Fruit fly (Drosophila melanogaster): ENCODE results near the gene baz.

Gene baz

DNA sequence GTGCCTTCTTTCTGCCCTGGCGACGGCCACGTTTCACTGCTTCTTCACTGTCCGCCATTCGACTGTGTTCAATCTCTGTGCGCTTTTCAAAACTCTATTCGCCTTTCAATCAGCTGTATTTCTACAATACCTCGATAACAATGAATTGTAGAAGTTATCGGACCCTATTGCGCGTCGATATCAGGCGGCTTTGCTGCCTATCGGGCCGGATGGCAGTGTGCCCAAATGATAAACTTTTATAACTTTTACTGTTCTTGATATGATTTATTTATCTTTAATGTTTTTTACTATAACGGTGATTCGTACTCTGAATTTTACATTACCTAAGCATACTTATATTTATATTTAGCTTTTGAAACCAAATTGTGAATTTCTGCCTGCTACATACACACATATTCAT is 85.0 kb downstream of the baz start, which contains the start of gene CG8915 (continued):
- TF ChIP-seq CG18599 (GFP tag; optimal IDR thresholded peaks at IDR 0.05), result no peak
- TF ChIP-seq az2 (GFP tag; optimal IDR thresholded peaks at IDR 0.05), result no peak
- no peak for TF ChIP-seq slbo (GFP tag; IDR thresholded peaks at IDR 0.05)
- TF ChIP-seq Side (GFP tag; optimal IDR thresholded peaks at IDR 0.05), result no peak
- no peak for TF ChIP-seq CG9876 (GFP tag; optimal IDR thresholded peaks at IDR 0.05)
- TF ChIP-seq B-H1 (GFP tag; IDR thresholded peaks at IDR 0.05), result no peak
- TF ChIP-seq sug (tag; optimal IDR thresholded peaks at IDR 0.05), result no peak
- TF ChIP-seq CTCF (GFP tag; optimal IDR thresholded peaks at IDR 0.05), result no peak
- TF ChIP-seq CG8924 (tag; optimal IDR thresholded peaks at IDR 0.05), result no peak
- TF ChIP-seq Gug (GFP tag; IDR thresholded peaks at IDR 0.05), result no peak
- TF ChIP-seq CG33213 (GFP tag; optimal IDR thresholded peaks at IDR 0.05), result no peak
- peak; percentile 30 for TF ChIP-seq CG14710 (tag; optimal IDR thresholded peaks at IDR 0.05)
- TF ChIP-seq Hr51 (GFP tag; optimal IDR thresholded peaks at IDR 0.05), result no peak
- no peak for TF ChIP-seq HHEX (GFP tag; optimal IDR thresholded peaks at IDR 0.05)
- TF ChIP-seq gfzf (GFP tag; optimal IDR thresholded peaks at IDR 0.05), result peak; percentile 53
- no peak for TF ChIP-seq CG10366 (GFP tag; IDR thresholded peaks at IDR 0.05)
- no peak for TF ChIP-seq CG1792 (GFP tag; optimal IDR thresholded peaks at IDR 0.05)
- peak; percentile 16 for TF ChIP-seq CG17186 (GFP tag; optimal IDR thresholded peaks at IDR 0.05)
- no peak for TF ChIP-seq CG16815 (GFP tag; optimal IDR thresholded peaks at IDR 0.05)
- TF ChIP-seq CG4404 (GFP tag; IDR thresholded peaks at IDR 0.05), result no peak
- TF ChIP-seq CG5953 (GFP tag; IDR thresholded peaks at IDR 0.05), result no peak
- TF ChIP-seq CG9932 (GFP tag; IDR thresholded peaks at IDR 0.05), result no peak
- no peak for TF ChIP-seq sim (GFP tag; IDR thresholded peaks at IDR 0.05)
- TF ChIP-seq crc (GFP tag; optimal IDR thresholded peaks at IDR 0.05), result no peak
- TF ChIP-seq sd (tag; optimal IDR thresholded peaks at IDR 0.05), result no peak
- peak; percentile 45 for TF ChIP-seq CG14860 (GFP tag; IDR thresholded peaks at IDR 0.05; ENCODE audit: partially characterized antibody)
- no peak for TF ChIP-seq HLH54F (GFP tag; optimal IDR thresholded peaks at IDR 0.05)
- TF ChIP-seq kah (GFP tag; optimal IDR thresholded peaks at IDR 0.05), result no peak
- no peak for TF ChIP-seq usp (GFP tag; optimal IDR thresholded peaks at IDR 0.05)
- no peak for TF ChIP-seq CG43689 (GFP tag; IDR thresholded peaks at IDR 0.05)
- peak; percentile 44 for TF ChIP-seq Dp (GFP tag; optimal IDR thresholded peaks at IDR 0.05)
- no peak for TF ChIP-seq Ada2b (GFP tag; IDR thresholded peaks at IDR 0.05)
- TF ChIP-seq gem (tag; optimal IDR thresholded peaks at IDR 0.05), result peak; percentile 31
- TF ChIP-seq bbx (GFP tag; IDR thresholded peaks at IDR 0.05; ENCODE audit: partially characterized antibody), result peak; percentile 79
- no peak for TF ChIP-seq Nf-YA (GFP tag; IDR thresholded peaks at IDR 0.05)
- no peak for TF ChIP-seq Mad (GFP tag; optimal IDR thresholded peaks at IDR 0.05)
- peak; percentile 18 for TF ChIP-seq CG7839 (tag; optimal IDR thresholded peaks at IDR 0.05)
- TF ChIP-seq esg (GFP tag; conservative IDR thresholded peaks at IDR 0.05), result no peak
- TF ChIP-seq exex (tag; optimal IDR thresholded peaks at IDR 0.05), result no peak
- peak; percentile 98 for TF ChIP-seq stwl (tag; optimal IDR thresholded peaks at IDR 0.05)
- no peak for TF ChIP-seq CG7745 (tag; optimal IDR thresholded peaks at IDR 0.05)
- TF ChIP-seq h (optimal IDR thresholded peaks at IDR 0.05), result no peak
- no peak for TF ChIP-seq Sin3A (optimal IDR thresholded peaks at IDR 0.05)
- no peak for TF ChIP-seq br (optimal IDR thresholded peaks at IDR 0.05)
- TF ChIP-seq sob (GFP tag; IDR thresholded peaks at IDR 0.05), result no peak
- no peak for TF ChIP-seq schlank (tag; optimal IDR thresholded peaks at IDR 0.05)
- no peak for TF ChIP-seq jumu (GFP tag; optimal IDR thresholded peaks at IDR 0.05)
- peak; percentile 46; the same call in 1 of the 2 replicates for TF ChIP-seq hbn (GFP tag; IDR thresholded peaks at IDR 0.05; ENCODE audit: partially characterized antibody)
- no peak for TF ChIP-seq sima (GFP tag; optimal IDR thresholded peaks at IDR 0.05)
- no peak for TF ChIP-seq CG14014 (GFP tag; IDR thresholded peaks at IDR 0.05)
- peak; percentile 61; the same call in 1 of the 2 replicates for TF ChIP-seq ato (GFP tag; IDR thresholded peaks at IDR 0.05; ENCODE audit: partially characterized antibody)
- no peak for TF ChIP-seq otp (GFP tag; IDR thresholded peaks at IDR 0.05)
- TF ChIP-seq Fer3 (tag; optimal IDR thresholded peaks at IDR 0.05), result no peak
- no peak for TF ChIP-seq CG18764 (GFP tag; optimal IDR thresholded peaks at IDR 0.05)

Data from whole organism, embryonic.